Worm (Caenorhabditis elegans) whole organism, dauer: ENCODE data around the gene T02H6.10.

ENCODE experiments used
- unc-62 ChIP-seq: sonication (generic microtip); optimal IDR thresholded peaks from 2 replicates; lab custom pipeline; 2017; ENCODE audit warnings: missing biosample characterization, missing genetic modification reagents, missing genetic modification characterization

T02H6.10 gene

ce11 chrII:680612-681011 is at the start of gene T02H6.10, which contains the start of gene T02H6.8:
Gene T02H6.10 (minus strand): TSS chrII:680712.
Gene T02H6.8 (plus strand): TSS chrII:680832.
- TF ChIP-seq unc-62 (GFP tag; lab: Kevin White, UChicago): no peak

DNA sequence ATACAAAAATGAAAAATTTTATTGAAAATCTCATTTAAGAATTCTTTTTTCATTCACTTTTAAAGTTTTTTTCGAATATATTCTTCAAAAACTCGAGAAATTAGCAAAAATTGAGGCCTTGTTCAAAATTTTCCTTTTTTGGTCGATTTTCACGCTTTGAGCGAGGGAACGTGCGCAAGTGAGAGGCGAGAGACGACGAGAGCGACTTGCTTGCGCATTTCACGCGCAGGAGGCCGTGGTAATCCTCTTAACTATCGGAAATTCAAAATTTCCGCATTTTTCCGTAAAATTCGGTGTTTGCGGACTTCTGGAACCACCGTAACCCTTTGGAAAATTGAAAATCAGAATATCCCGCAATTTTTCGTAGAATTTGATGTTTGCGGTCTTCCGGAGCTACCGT is 49.4 kb upstream of the T02H6.10 start:
- TF ChIP-seq unc-62 (GFP tag; lab: Kevin White, UChicago): no peak

ce11 chrII:724004-724403 is 43.5 kb upstream of the T02H6.10 start:
- TF ChIP-seq unc-62 (GFP tag; lab: Kevin White, UChicago): no peak

DNA sequence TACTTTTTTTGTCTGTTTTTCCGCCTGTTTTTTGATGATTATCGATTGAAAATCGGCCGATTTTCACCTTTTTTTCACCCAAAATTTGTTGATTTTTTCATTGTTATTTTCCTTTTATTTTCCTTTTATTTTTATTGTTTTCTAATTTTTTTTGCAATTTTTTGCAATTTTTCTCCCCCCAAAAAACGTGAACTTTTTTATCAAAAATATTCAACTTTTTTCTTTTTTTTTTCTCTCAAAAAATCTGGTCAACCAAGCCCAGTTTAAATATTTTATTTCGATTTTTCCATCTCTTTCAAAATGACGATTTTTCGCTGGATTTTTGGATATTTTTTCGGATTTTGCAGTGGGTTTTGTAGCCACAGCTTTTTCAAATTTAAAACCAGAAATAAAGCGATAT is 43.0 kb upstream of the T02H6.10 start, which contains the start of gene rfip-2:
Gene rfip-2 (plus strand): TSS at position 301 of the 400 bp plus-strand sequence.
- TF ChIP-seq unc-62 (GFP tag; lab: Kevin White, UChicago): no peak

- TF ChIP-seq unc-62 (GFP tag; lab: Kevin White, UChicago): no peak
Measured at ce11 chrII:721931-722330, 41.4 kb upstream of the T02H6.10 start.

DNA sequence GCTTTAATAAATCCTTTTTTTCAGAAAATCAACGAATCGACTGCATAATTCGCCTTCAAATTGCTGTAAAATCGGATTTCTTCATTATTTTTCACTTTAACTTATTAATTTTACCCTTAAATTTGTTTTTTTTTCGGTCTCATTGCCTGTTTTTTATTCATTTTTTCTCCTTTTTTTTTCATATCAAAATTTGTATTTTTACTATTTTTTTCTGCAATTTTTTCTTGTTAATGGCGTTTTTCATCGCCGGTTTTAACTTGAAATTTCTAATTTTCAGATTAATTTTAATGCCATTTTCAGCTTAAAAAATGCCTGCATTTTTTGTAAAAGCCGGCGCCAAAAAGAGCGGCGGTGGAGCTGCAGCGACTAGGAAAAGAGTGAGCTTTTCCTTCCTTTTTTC is 28.6 kb upstream of the T02H6.10 start, which contains the start of gene T02H6.1:
Gene T02H6.1 (plus strand): TSS at position 301 of the 400 bp plus-strand sequence.
- no peak for TF ChIP-seq unc-62 (GFP tag; lab: Kevin White, UChicago)

DNA sequence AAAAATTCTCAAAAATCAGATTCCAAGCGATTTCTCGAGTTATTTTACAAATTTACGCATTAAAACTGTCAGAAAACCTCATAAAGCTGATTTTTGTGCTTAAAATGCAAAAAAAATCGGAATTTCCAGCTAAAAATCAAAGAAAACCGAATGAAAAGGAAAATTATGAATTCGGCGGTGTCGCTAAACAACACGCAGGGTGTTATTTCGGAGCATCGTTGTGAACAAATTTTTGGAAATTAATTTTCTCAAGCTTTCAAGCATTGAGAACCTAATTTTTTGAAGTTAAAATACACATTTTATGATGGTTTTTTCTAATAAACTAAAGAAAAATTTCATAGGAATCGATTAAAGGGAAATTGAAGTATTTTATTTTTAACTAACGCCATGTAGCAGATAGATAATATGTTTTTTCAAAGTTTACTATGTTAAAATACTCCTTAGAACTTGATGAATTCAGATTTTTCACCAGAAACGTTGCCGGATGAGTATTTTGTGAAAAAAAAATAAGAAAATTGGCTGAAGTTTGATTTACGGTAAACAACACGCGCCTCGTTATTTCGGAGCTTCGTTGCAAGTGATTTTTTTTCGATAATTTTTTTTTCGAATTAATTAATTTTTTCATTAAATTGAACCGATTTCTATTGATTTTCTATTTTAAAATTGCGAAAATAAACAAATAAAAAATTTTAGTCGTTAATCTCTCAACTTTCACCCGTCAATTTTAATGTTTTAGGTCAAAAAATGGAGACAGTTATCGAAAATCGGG is 21.0 kb upstream of the T02H6.10 start, which contains the start of gene thoc-1:
Gene thoc-1 (plus strand): TSS at position 737 of the 769 bp plus-strand sequence.
- TF ChIP-seq unc-62 (GFP tag; lab: Kevin White, UChicago): no peak

DNA sequence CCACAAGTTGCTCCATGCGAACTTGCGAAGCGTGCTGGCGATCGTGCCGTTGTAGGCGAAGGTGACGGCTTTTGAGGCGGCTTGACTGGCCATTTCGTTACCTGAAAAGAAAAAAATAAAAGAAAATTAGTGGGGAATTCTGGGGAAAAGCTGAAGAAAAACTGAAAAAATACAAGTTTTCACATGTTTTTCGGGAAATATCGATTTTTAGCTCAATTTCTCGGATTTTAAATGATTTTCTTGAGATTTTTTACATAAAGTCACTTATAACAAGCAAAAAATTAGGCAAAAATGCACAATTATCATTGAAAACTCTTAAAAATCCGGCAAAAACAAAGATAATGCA is 20.5 kb upstream of the T02H6.10 start, which contains the start of gene T02H6.11:
Gene T02H6.11 (minus strand): TSS at position 101 of the 346 bp plus-strand sequence.
- TF ChIP-seq unc-62 (GFP tag; lab: Kevin White, UChicago): no peak

DNA sequence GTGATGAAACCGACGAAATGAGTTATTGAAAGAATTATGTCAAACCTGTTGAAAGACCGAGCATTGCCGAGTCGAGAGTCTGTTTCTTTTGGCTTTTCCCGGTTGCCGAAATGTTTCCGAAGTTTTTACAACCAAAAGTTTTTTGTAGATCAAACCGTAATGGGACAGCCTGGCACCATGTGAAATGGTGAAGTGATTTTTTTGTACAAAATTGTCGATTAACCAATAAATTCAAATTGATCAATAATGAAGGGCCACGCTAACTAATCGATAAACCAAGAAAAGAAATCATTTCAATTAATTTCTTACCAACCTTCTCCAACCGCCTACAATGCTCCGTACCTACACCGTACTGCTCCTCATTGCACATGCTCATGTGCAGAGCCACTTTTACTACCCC is 11.0 kb upstream of the T02H6.10 start, which contains the start of gene T02H6.3:
Gene T02H6.3 (plus strand): TSS at position 301 of the 400 bp plus-strand sequence.
- no peak for TF ChIP-seq unc-62 (GFP tag; lab: Kevin White, UChicago)

- no peak for TF ChIP-seq unc-62 (GFP tag; lab: Kevin White, UChicago)
Measured at ce11 chrII:689749-690148, 9.2 kb upstream of the T02H6.10 start, which contains the start of gene T02H6.4. Gene T02H6.4 (plus strand): TSS chrII:690049.

DNA sequence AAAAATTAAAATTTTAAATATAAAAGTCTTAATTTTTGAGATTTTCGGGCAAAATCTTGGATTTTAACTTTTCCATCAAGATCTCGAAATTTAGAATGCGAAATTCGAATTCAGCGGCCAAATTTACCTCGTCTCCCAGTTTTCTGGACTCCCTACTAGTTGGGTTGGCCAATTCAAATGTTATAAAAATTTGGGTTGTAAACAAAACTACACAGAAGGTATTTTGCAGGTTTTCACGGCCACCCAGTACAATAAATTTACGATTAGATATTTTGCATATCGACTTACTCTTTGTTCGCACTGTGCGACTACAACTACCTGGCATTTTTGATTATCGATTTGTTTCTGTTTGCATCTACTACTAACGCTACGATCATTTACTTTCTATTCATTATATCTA is 4.3 kb upstream of the T02H6.10 start, which contains the start of gene T02H6.5:
Gene T02H6.5 (plus strand): TSS at position 301 of the 400 bp plus-strand sequence.
- no peak for TF ChIP-seq unc-62 (GFP tag; lab: Kevin White, UChicago)

DNA sequence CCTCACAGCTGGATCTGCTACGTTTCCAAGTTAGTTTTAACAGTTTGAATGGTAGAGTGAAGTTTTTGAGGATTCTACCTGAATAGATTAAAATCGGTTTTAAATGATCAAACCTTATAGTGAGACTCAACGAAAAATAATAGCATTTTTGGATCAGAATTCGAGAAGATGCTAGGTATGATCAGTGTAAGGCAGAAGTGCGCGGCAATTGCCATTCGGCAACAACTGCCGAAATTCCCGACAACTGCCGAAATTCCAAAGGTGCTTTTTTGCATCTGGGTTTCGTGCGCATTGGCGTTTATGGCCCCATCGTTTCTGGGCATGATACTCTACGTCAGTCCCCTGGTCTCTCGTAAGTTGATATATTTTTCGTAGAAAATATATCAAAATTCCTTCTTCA is 3.0 kb upstream of the T02H6.10 start, which contains the start of gene T02H6.6:
Gene T02H6.6 (plus strand): TSS at position 301 of the 400 bp plus-strand sequence.
- TF ChIP-seq unc-62 (GFP tag; lab: Kevin White, UChicago): no peak

DNA sequence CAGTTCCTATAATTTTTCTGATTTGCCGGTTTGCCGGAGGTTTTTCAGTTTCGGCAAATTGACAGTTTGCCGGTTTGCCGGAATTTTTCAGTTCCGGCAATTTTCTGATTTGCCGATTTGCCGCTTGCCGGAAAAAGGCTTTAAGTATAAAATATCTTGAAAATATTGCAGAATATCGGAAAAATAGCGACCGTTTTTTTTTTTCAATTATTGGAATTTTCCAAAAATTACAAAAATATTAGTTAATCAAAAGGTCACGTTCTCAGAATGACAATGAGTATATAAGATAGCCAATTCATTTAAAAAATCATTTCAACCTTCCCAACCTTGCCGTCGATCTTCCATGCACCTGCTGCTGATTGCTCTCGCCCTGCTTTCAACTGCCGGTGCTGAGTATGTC is 1.8 kb upstream of the T02H6.10 start, which contains the start of gene T02H6.7:
Gene T02H6.7 (plus strand): TSS at position 301 of the 400 bp plus-strand sequence.
- no peak for TF ChIP-seq unc-62 (GFP tag; lab: Kevin White, UChicago)

ce11 chrII:678581-678980 is 1.9 kb downstream of the T02H6.10 start, which contains the start of gene T02H6.9:
Gene T02H6.9 (plus strand): TSS chrII:678881.
- no peak for TF ChIP-seq unc-62 (GFP tag; lab: Kevin White, UChicago)

DNA sequence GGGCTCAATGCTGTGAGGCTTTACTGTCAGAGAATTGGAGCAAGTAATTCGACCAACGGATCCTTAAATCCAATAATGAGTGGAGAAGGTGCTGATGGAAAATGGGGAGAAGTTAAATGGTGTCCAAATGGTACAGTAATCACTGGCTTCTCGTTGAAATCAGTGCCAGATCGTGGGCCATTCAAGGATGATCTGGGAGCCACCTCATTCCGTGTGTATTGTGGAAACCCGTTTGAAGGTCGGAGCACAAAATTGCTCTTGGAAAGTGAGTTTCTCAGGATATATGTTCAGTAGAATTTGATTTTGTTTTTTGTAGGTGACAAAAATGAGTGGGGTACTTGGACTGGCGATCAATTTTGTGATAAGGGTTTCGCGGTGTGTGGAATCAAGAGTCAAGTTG is 4.7 kb downstream of the T02H6.10 start:
- TF ChIP-seq unc-62 (GFP tag; lab: Kevin White, UChicago): no peak

DNA sequence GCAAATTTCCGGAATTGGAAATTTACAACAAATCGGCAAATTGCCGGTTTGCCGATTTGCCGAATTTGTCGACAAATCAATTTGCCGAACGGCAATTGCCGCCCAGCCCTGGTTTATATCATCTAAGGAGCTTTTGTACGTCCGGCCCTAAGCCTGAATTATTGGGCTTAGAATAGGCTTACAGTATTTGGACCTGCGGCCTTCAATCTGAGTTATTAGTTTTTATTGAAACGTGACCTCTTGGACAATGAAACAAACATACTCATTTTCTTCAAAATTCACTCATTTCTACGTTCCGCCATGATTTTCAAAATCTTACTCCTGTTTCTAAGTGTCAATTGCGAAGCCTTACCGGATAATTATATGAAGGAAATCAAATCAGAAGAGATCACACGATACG is 5.2 kb downstream of the T02H6.10 start, which contains the start of gene Y39F10C.1:
Gene Y39F10C.1 (plus strand): TSS at position 301 of the 400 bp plus-strand sequence.
- no peak for TF ChIP-seq unc-62 (GFP tag; lab: Kevin White, UChicago)
